Fruit fly (Drosophila melanogaster) S2 (cell line): ENCODE data around the gene RhoGAP92B.

ENCODE experiments used
- CG8478 ChIP-seq: fragments of >200 bp; optimal IDR thresholded peaks from 2 replicates; lab custom pipeline; 2018
- CTCF ChIP-seq, 2 experiments: fragments of >200 bp; optimal IDR thresholded peaks; 2 replicates each; lab custom pipeline; 2018

DNA sequence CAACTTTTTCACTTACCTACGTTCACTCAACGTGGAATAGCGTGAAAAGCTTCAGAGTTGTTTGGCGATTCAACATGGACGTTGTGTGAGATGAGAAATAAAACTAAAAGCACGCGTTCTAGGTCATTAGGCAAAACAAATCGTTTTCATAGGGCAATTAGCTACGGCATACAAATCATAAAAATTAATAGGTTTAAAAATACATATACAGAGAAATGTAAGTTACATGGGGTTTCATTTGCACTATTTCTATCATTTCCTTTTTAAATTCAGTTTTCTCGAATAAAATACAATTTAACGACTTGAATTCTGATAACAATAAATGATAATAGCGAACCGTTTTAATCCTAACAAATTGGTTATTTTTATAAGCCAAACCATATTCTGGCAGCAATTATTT, 37.3 kb downstream of the RhoGAP92B start, which contains the start of gene CG46042:
- TF ChIP-seq CG8478 (lab: Kevin White, UChicago) (no peak), CTCF (optimal IDR thresholded peaks at IDR 0.05; lab: Kevin White, UChicago) (no peak)
